Worm (Caenorhabditis elegans): ENCODE data around the gene fbxa-5.

ce11 chrIII:1321561-1321960, 18.6 kb downstream of the fbxa-5 start, which contains the start of gene fbxa-15:
- TF ChIP-seq C38D4.7 (GFP tag; optimal IDR thresholded peaks at IDR 0.05) = no peak
- TF ChIP-seq gmeb-2 (tag; optimal IDR thresholded peaks at IDR 0.05) = no peak
- TF ChIP-seq pha-4 (tag; optimal IDR thresholded peaks at IDR 0.05) = no peak
- TF ChIP-seq sox-2 (GFP tag; IDR thresholded peaks at IDR 0.05) = no peak
- no peak for TF ChIP-seq ahr-1 (tag; optimal IDR thresholded peaks at IDR 0.05)

All from whole organism, late embryonic.